Fruit fly (Drosophila melanogaster): Measurements from ENCODE around the gene Plp.
A peak's percentile ranks its signal among the peaks of the same experiment; 100 is the strongest.

Plp gene

DNA sequence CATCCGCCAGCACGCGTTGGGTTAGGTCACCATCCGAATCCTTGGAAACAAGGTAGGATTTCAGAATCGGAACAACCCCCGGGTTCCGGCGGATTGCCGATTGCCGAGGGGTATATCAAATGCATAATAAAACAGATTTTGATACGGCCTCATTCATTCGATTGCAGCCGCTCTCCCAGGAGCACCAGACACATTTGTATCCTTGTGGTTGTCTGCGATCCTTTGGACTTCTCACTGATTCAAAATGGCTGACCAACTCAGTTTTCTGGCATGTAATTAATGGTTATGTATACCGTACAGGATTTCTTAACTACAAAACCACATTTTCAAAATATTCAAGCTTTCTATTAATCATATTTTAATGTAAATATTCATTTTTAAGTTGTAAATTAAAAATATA is 46.9 kb downstream of the Plp start (continued):
- no peak for TF ChIP-seq HLHmδ (GFP tag; optimal IDR thresholded peaks at IDR 0.05)
- TF ChIP-seq Mes4 (GFP tag; optimal IDR thresholded peaks at IDR 0.05): no peak
- TF ChIP-seq cwo (GFP tag; optimal IDR thresholded peaks at IDR 0.05): no peak
- TF ChIP-seq gsb-n (tag; optimal IDR thresholded peaks at IDR 0.05): peak; percentile 56
- no peak for TF ChIP-seq NFAT (GFP tag; IDR thresholded peaks at IDR 0.05)
- TF ChIP-seq Ada2b (GFP tag; IDR thresholded peaks at IDR 0.05): no peak
- peak; percentile 45 for TF ChIP-seq Nf-YB (GFP tag; optimal IDR thresholded peaks at IDR 0.05)
- TF ChIP-seq Usf (GFP tag; optimal IDR thresholded peaks at IDR 0.05): no peak

DNA sequence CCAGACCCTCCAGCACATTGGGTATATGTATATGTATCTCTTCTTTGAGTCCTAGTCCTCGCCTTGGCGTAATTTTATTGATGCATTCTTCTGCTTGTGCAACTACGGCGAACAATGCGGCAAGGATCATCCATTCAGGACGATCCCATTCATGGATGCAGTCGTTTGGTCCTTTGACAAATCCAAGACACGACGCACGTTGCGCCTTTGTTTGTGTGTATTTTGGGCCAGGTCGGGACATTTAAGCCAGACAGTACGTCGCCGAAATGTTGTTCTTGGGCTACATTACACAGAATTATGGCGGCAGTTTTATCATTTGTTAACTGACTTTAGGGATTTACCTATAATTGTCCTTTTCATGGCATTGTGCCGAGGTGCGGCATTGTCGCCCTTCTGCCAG is 49.4 kb downstream of the Plp start:
- TF ChIP-seq CG1529 (GFP tag; optimal IDR thresholded peaks at IDR 0.05) (no peak), D (optimal IDR thresholded peaks at IDR 0.05) (peak; percentile 98), D (GFP tag; optimal IDR thresholded peaks at IDR 0.05) (no peak), CG12104 (GFP tag; optimal IDR thresholded peaks at IDR 0.05) (no peak), CG6654 (GFP tag; optimal IDR thresholded peaks at IDR 0.05) (no peak), hb (GFP tag; IDR thresholded peaks at IDR 0.05; ENCODE audit: partially characterized antibody) (0 out of 3 replicates have a peak, but pooled peaks have one; percentile 52), ase (GFP tag; IDR thresholded peaks at IDR 0.05) (no peak), gro (GFP tag; optimal IDR thresholded peaks at IDR 0.05) (no peak), CG15479 (GFP tag; optimal IDR thresholded peaks at IDR 0.05) (peak; percentile 73), toy (GFP tag; IDR thresholded peaks at IDR 0.05) (no peak), Usf (GFP tag; optimal IDR thresholded peaks at IDR 0.05) (no peak), CG2875 (GFP tag; optimal IDR thresholded peaks at IDR 0.05) (no peak), chn (GFP tag; optimal IDR thresholded peaks at IDR 0.05) (no peak), zen (tag; optimal IDR thresholded peaks at IDR 0.05) (peak; percentile 63), stwl (tag; optimal IDR thresholded peaks at IDR 0.05) (no peak), tll (GFP tag; optimal IDR thresholded peaks at IDR 0.05) (peak in 1 of 2 experiments; percentile 92), Dfd (GFP tag; optimal IDR thresholded peaks at IDR 0.05) (no peak), gem (tag; optimal IDR thresholded peaks at IDR 0.05) (no peak), ttk (GFP tag; IDR thresholded peaks at IDR 0.05) (no peak)

DNA sequence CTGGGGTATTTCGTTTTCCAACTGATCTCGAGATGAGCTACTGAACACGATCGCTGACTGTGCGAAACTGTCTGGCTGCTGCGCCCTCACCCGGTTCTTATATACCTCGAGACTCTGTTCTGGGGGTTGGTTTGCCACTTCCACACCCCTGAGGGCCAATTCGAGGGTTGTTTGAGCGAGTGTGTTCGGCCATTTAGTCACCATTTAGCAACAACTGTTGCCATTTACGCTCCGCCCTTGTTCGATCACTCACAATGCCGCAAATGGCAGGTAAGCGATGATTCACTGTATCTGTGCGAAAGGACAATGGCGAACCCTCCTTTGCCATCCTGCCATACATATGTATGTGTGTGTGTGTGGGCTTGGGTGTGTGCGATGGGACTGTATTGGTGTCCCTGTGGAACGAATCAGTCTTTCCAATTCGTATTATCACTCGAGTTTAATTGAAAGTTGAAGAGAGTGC is 50.6 kb downstream of the Plp start, which contains the start of gene ind:
TSS of gene ind (minus strand) at position 51 of the 463 bp plus-strand sequence.
- no peak for TF ChIP-seq CG3995 (GFP tag; optimal IDR thresholded peaks at IDR 0.05)
- TF ChIP-seq Dip3 (GFP tag; optimal IDR thresholded peaks at IDR 0.05): no peak
- no peak for TF ChIP-seq Taf1 (GFP tag; IDR thresholded peaks at IDR 0.05)
- no peak for TF ChIP-seq CG6765 (GFP tag; optimal IDR thresholded peaks at IDR 0.05)
- TF ChIP-seq Drgx (GFP tag; IDR thresholded peaks at IDR 0.05): no peak
- TF ChIP-seq gsb-n (tag; optimal IDR thresholded peaks at IDR 0.05): peak; percentile 76
- no peak for TF ChIP-seq maf-S (GFP tag; optimal IDR thresholded peaks at IDR 0.05)
- TF ChIP-seq Atf3 (GFP tag; optimal IDR thresholded peaks at IDR 0.05): no peak
- TF ChIP-seq CG15011 (GFP tag; optimal IDR thresholded peaks at IDR 0.05): no peak
- peak; percentile 10 for TF ChIP-seq zen (tag; optimal IDR thresholded peaks at IDR 0.05)
- TF ChIP-seq CG34224 (GFP tag; IDR thresholded peaks at IDR 0.05; ENCODE audit: partially characterized antibody): no peak
- TF ChIP-seq phol (tag; optimal IDR thresholded peaks at IDR 0.05): peak; percentile 50
- TF ChIP-seq sim (GFP tag; IDR thresholded peaks at IDR 0.05): no peak
- TF ChIP-seq gcm (GFP tag; optimal IDR thresholded peaks at IDR 0.05): peak; percentile 25
- TF ChIP-seq CG16815 (GFP tag; optimal IDR thresholded peaks at IDR 0.05): no peak
- peak; percentile 92 for TF ChIP-seq Nf-YB (GFP tag; optimal IDR thresholded peaks at IDR 0.05)
- peak; percentile 82 for TF ChIP-seq CG15479 (GFP tag; optimal IDR thresholded peaks at IDR 0.05)
- peak; percentile 49 for TF ChIP-seq grau (tag; optimal IDR thresholded peaks at IDR 0.05)
- no peak for TF ChIP-seq Rfx (GFP tag; IDR thresholded peaks at IDR 0.05)
- peak in 1 of 2 experiments; percentile 62 for TF ChIP-seq tll (GFP tag; optimal IDR thresholded peaks at IDR 0.05)
- TF ChIP-seq CG2889 (GFP tag; IDR thresholded peaks at IDR 0.05): no peak
- TF ChIP-seq cad (GFP tag; optimal IDR thresholded peaks at IDR 0.05): no peak
- no peak for TF ChIP-seq jumu (GFP tag; optimal IDR thresholded peaks at IDR 0.05)
- TF ChIP-seq CG12104 (GFP tag; optimal IDR thresholded peaks at IDR 0.05): no peak
- no peak for TF ChIP-seq nerfin-1 (tag; optimal IDR thresholded peaks at IDR 0.05)
- no peak for TF ChIP-seq NK7.1 (GFP tag; optimal IDR thresholded peaks at IDR 0.05)
- TF ChIP-seq CG1603 (tag; optimal IDR thresholded peaks at IDR 0.05): no peak
- TF ChIP-seq Dref (GFP tag; IDR thresholded peaks at IDR 0.05): no peak
- 0 out of 3 replicates have a peak, but pooled peaks have one; percentile 15 for TF ChIP-seq CG2199 (GFP tag; IDR thresholded peaks at IDR 0.05)

Data from whole organism, embryonic.